Fruit fly (Drosophila melanogaster) whole organism, pupa: ENCODE results near the gene CG17570.

Source experiments
- CG10348 ChIP-seq: fragments of 200-800 bp; sonication (Bioruptor generic); IDR thresholded peaks from 2 replicates; pipeline ENCODE4 v1.3.6; 2022; ENCODE audit warnings: missing biosample characterization, missing genetic modification characterization
- CG12605 ChIP-seq: fragments of 200-800 bp; sonication (Bioruptor generic); IDR thresholded peaks from 2 replicates; pipeline ENCODE4 v1.3.6; 2022; ENCODE audit warnings: missing biosample characterization, missing genetic modification characterization
- CG13204 ChIP-seq: fragments of 200-800 bp; sonication (Bioruptor generic); optimal IDR thresholded peaks from 2 replicates; lab custom pipeline; 2018; ENCODE audit warnings: missing biosample characterization, mild to moderate bottlenecking, missing genetic modification characterization, moderate library complexity
- CG14655 ChIP-seq: fragments of 200-800 bp; sonication (Bioruptor generic); optimal IDR thresholded peaks from 3 replicates; lab custom pipeline; 2017; ENCODE audit warnings: mild to moderate bottlenecking, missing biosample characterization, missing genetic modification reagents, missing genetic modification characterization
- CG15710 ChIP-seq: fragments of 200-800 bp; sonication (Bioruptor generic); optimal IDR thresholded peaks from 2 replicates; lab custom pipeline; 2018; ENCODE audit warnings: missing biosample characterization, mild to moderate bottlenecking, missing genetic modification characterization, moderate library complexity
- CG17806 ChIP-seq: fragments of 200-800 bp; sonication (Bioruptor generic); optimal IDR thresholded peaks from 2 replicates; lab custom pipeline; 2018; ENCODE audit warnings: missing biosample characterization, mild to moderate bottlenecking, missing genetic modification characterization, moderate library complexity
- CG32121 ChIP-seq: fragments of 200-800 bp; sonication (Bioruptor generic); IDR thresholded peaks from 2 replicates; pipeline ENCODE4 v1.3.6; 2022; ENCODE audit warnings: missing biosample characterization, missing genetic modification characterization
- CG34367 ChIP-seq: fragments of 200-800 bp; sonication (Bioruptor generic); optimal IDR thresholded peaks from 2 replicates; lab custom pipeline; 2018; ENCODE audit warnings: missing biosample characterization, mild to moderate bottlenecking, missing genetic modification characterization
- CG4496 ChIP-seq: fragments of 200-800 bp; sonication (Bioruptor generic); IDR thresholded peaks from 3 replicates; pipeline ENCODE4 v1.3.6; 2022; ENCODE audit warnings: missing biosample characterization, missing genetic modification characterization
- CG8159 ChIP-seq: fragments of 200-800 bp; sonication (Bioruptor generic); optimal IDR thresholded peaks from 3 replicates; lab custom pipeline; 2018; ENCODE audit warnings: missing biosample characterization, mild to moderate bottlenecking, missing genetic modification characterization, moderate library complexity
- CG8301 ChIP-seq: fragments of 200-800 bp; sonication (Bioruptor generic); optimal IDR thresholded peaks from 2 replicates; lab custom pipeline; 2018; ENCODE audit warnings: missing biosample characterization, mild to moderate bottlenecking, missing genetic modification characterization
- CG9948 ChIP-seq: fragments of 200-800 bp; sonication (Bioruptor generic); optimal IDR thresholded peaks from 2 replicates; lab custom pipeline; 2018; ENCODE audit warnings: missing biosample characterization, mild to moderate bottlenecking, missing genetic modification characterization, moderate library complexity
- D1 ChIP-seq: fragments of 200-800 bp; sonication (Bioruptor generic); optimal IDR thresholded peaks from 2 replicates; lab custom pipeline; 2018; ENCODE audit warnings: missing biosample characterization, mild to moderate bottlenecking, missing genetic modification characterization, moderate library complexity
- EcR ChIP-seq: fragments of 200-800 bp; sonication (Bioruptor generic); optimal IDR thresholded peaks from 3 replicates; lab custom pipeline; 2019; ENCODE audit warnings: missing biosample characterization, missing genetic modification characterization, mild to moderate bottlenecking, moderate library complexity, missing genetic modification reagents
- Ets98B ChIP-seq: fragments of 200-800 bp; sonication (Bioruptor generic); IDR thresholded peaks from 2 replicates; pipeline ENCODE4 v1.3.6; 2022; ENCODE audit warnings: missing biosample characterization, missing genetic modification characterization
- Pif1A ChIP-seq: fragments of 200-800 bp; sonication (Bioruptor generic); optimal IDR thresholded peaks from 3 replicates; lab custom pipeline; 2016; ENCODE audit warnings: missing biosample characterization, missing genetic modification characterization
- Pif1B ChIP-seq: fragments of 200-800 bp; sonication (Bioruptor generic); optimal IDR thresholded peaks from 3 replicates; lab custom pipeline; 2016; ENCODE audit warnings: missing biosample characterization, missing genetic modification characterization
- Snoo ChIP-seq: fragments of 200-800 bp; sonication (Bioruptor generic); optimal IDR thresholded peaks from 3 replicates; lab custom pipeline; 2017; ENCODE audit warnings: missing biosample characterization, mild to moderate bottlenecking, missing genetic modification characterization, inconsistent platforms
- fd96Ca ChIP-seq: fragments of 200-800 bp; sonication (Bioruptor generic); IDR thresholded peaks from 3 replicates; pipeline ENCODE4 v1.3.6; 2022; ENCODE audit warnings: missing biosample characterization, missing genetic modification characterization
- gl ChIP-seq: fragments of 200-800 bp; sonication (Bioruptor generic); optimal IDR thresholded peaks from 2 replicates; lab custom pipeline; 2018; ENCODE audit warnings: missing biosample characterization, mild to moderate bottlenecking, missing genetic modification characterization
- rn ChIP-seq: fragments of 200-800 bp; sonication (Bioruptor generic); IDR thresholded peaks from 2 replicates; pipeline ENCODE4 v1.3.6; 2022; ENCODE audit warnings: missing biosample characterization, missing genetic modification characterization

Gene CG17570

dm6 chr2L:20264324-20264567, at the start of gene CG17570:
Gene CG17570, minus strand, starts transcription at chr2L:20264424.
- TF ChIP-seq CG32121 (no peak), rn (GFP tag; lab: Robert Waterston, UW) (no peak), CG34367 (tag; lab: Kevin White, UChicago) (no peak), gl (tag; lab: Kevin White, UChicago) (no peak), EcR (no peak), Pif1B (GFP tag; lab: Kevin White, UChicago) (no peak), CG9948 (tag; lab: Kevin White, UChicago) (no peak), D1 (tag; lab: Kevin White, UChicago) (no peak), CG10348 (GFP tag; lab: Robert Waterston, UW) (no peak), Ets98B (GFP tag; lab: Robert Waterston, UW) (no peak), CG14655 (GFP tag; lab: Kevin White, UChicago) (no peak), CG8159 (no peak), CG4496 (GFP tag; lab: Robert Waterston, UW) (no peak), CG8301 (tag; lab: Kevin White, UChicago) (no peak), Snoo (tag; lab: Kevin White, UChicago) (no peak)

- TF ChIP-seq CG34367 (tag; lab: Kevin White, UChicago), result no peak
- TF ChIP-seq CG8159, result no peak
- TF ChIP-seq fd96Ca (GFP tag; lab: Robert Waterston, UW), result no peak
Measured at dm6 chr2L:20313117-20313645, 49.0 kb upstream of the CG17570 start.

dm6 chr2L:20310751-20311387, 46.6 kb upstream of the CG17570 start, which contains the start of gene spir:
Gene spir, plus strand, starts transcription at chr2L:20311219.
- TF ChIP-seq CG4496 (GFP tag; lab: Robert Waterston, UW), result no peak
- TF ChIP-seq gl (tag; lab: Kevin White, UChicago), result no peak
- peak; percentile 43; the same call in 1 of the 2 replicates for TF ChIP-seq CG12605 (GFP tag; lab: Robert Waterston, UW)
- TF ChIP-seq EcR, result peak; percentile 14
- TF ChIP-seq CG10348 (GFP tag; lab: Robert Waterston, UW), result no peak
- TF ChIP-seq CG8159, result no peak
- TF ChIP-seq CG14655 (GFP tag; lab: Kevin White, UChicago), result no peak
- TF ChIP-seq Snoo (tag; lab: Kevin White, UChicago), result peak; percentile 34
- no peak for TF ChIP-seq D1 (tag; lab: Kevin White, UChicago)
- TF ChIP-seq CG9948 (tag; lab: Kevin White, UChicago), result no peak
- TF ChIP-seq CG17806, result no peak
- peak; percentile 16; the same call in 1 of the 2 replicates for TF ChIP-seq CG32121
- peak; percentile 32; the same call in 1 of the 2 replicates for TF ChIP-seq Ets98B (GFP tag; lab: Robert Waterston, UW)
- no peak for TF ChIP-seq Pif1A (GFP tag; lab: Kevin White, UChicago)
- TF ChIP-seq fd96Ca (GFP tag; lab: Robert Waterston, UW), result no peak
- TF ChIP-seq CG8301 (tag; lab: Kevin White, UChicago), result no peak
- no peak for TF ChIP-seq CG15710
- TF ChIP-seq rn (GFP tag; lab: Robert Waterston, UW), result no peak
- no peak for TF ChIP-seq CG34367 (tag; lab: Kevin White, UChicago)
- peak; percentile 41 for TF ChIP-seq Pif1B (GFP tag; lab: Kevin White, UChicago)
- peak; percentile 49 for TF ChIP-seq CG13204 (GFP tag; lab: Kevin White, UChicago)

- TF ChIP-seq Snoo (tag; lab: Kevin White, UChicago) (peak; percentile 25), Pif1B (GFP tag; lab: Kevin White, UChicago) (no peak), EcR (no peak)
- TF ChIP-seq, all 21 proteins: peak for 1
Measured at dm6 chr2L:20296946-20297345, 32.7 kb upstream of the CG17570 start.

- TF ChIP-seq Snoo (tag; lab: Kevin White, UChicago) (no peak), CG8301 (tag; lab: Kevin White, UChicago) (peak; percentile 19), CG12605 (GFP tag; lab: Robert Waterston, UW) (no peak), CG17806 (no peak), CG15710 (no peak), Pif1B (GFP tag; lab: Kevin White, UChicago) (peak; percentile 51), CG13204 (GFP tag; lab: Kevin White, UChicago) (no peak), EcR (no peak), Pif1A (GFP tag; lab: Kevin White, UChicago) (peak; percentile 19), gl (tag; lab: Kevin White, UChicago) (no peak), rn (GFP tag; lab: Robert Waterston, UW) (no peak), CG14655 (GFP tag; lab: Kevin White, UChicago) (peak; percentile 32), CG9948 (tag; lab: Kevin White, UChicago) (peak; percentile 19), CG32121 (peak; percentile 17; the same call in 1 of the 2 replicates), D1 (tag; lab: Kevin White, UChicago) (no peak), CG34367 (tag; lab: Kevin White, UChicago) (no peak), CG4496 (GFP tag; lab: Robert Waterston, UW) (0 out of 3 replicates have a peak, but pooled peaks have one; percentile 52), Ets98B (GFP tag; lab: Robert Waterston, UW) (peak; percentile 66), fd96Ca (GFP tag; lab: Robert Waterston, UW) (peak; percentile 66; the same call in 2 of the 3 replicates), CG10348 (GFP tag; lab: Robert Waterston, UW) (no peak), CG8159 (no peak)
- TF ChIP-seq, all 21 proteins: peak for 9
Measured at dm6 chr2L:20295860-20296259, 31.6 kb upstream of the CG17570 start.

- TF ChIP-seq Ets98B (GFP tag; lab: Robert Waterston, UW), result no peak
- TF ChIP-seq CG17806, result no peak
- no peak for TF ChIP-seq CG9948 (tag; lab: Kevin White, UChicago)
- no peak for TF ChIP-seq CG12605 (GFP tag; lab: Robert Waterston, UW)
- no peak for TF ChIP-seq CG10348 (GFP tag; lab: Robert Waterston, UW)
- TF ChIP-seq CG34367 (tag; lab: Kevin White, UChicago), result no peak
- TF ChIP-seq Pif1A (GFP tag; lab: Kevin White, UChicago), result no peak
- no peak for TF ChIP-seq CG4496 (GFP tag; lab: Robert Waterston, UW)
- TF ChIP-seq EcR, result no peak
- no peak for TF ChIP-seq fd96Ca (GFP tag; lab: Robert Waterston, UW)
- TF ChIP-seq CG8301 (tag; lab: Kevin White, UChicago), result no peak
- no peak for TF ChIP-seq CG13204 (GFP tag; lab: Kevin White, UChicago)
- no peak for TF ChIP-seq Pif1B (GFP tag; lab: Kevin White, UChicago)
- no peak for TF ChIP-seq D1 (tag; lab: Kevin White, UChicago)
- TF ChIP-seq rn (GFP tag; lab: Robert Waterston, UW), result no peak
- no peak for TF ChIP-seq Snoo (tag; lab: Kevin White, UChicago)
- no peak for TF ChIP-seq CG8159
- TF ChIP-seq, all 21 proteins: peak for 0
Measured at dm6 chr2L:20294393-20294792, 30.2 kb upstream of the CG17570 start, which contains the start of gene CG12617. Gene CG12617, plus strand, starts transcription at chr2L:20294693.
